Worm (Caenorhabditis elegans) whole organism, mixed stage, embryonic: Measurements from ENCODE around the gene F32F2.4.

Experiments
- M03D4.4 ChIP-seq: sonication (generic microtip); optimal IDR thresholded peaks from 2 replicates; lab custom pipeline; 2017; ENCODE audit warnings: mild to moderate bottlenecking, missing genetic modification characterization, missing compliant biosample characterization
- ceh-83 ChIP-seq: fragments of 200-800 bp; sonication (Bioruptor generic); optimal IDR thresholded peaks from 2 replicates; lab custom pipeline; 2018; ENCODE audit warnings: mild to moderate bottlenecking, missing genetic modification characterization, missing compliant biosample characterization
- ces-1 ChIP-seq: fragments of 150-350 bp; optimal IDR thresholded peaks from 2 replicates; lab custom pipeline; 2014; ENCODE audit warnings: missing biosample characterization, missing genetic modification reagents, missing genetic modification characterization
- drap-1 ChIP-seq: fragments of 200-800 bp; sonication (Bioruptor generic); optimal IDR thresholded peaks from 3 replicates; lab custom pipeline; 2018; ENCODE audit warnings: mild to moderate bottlenecking, missing genetic modification characterization, missing compliant biosample characterization
- elt-1 ChIP-seq: sonication (generic microtip); optimal IDR thresholded peaks from 2 replicates; lab custom pipeline; 2017; ENCODE audit warnings: missing genetic modification characterization, mild to moderate bottlenecking, missing compliant biosample characterization, antibody characterized with exemption, moderate library complexity, borderline replicate concordance; ENCODE audit not compliant: insufficient read depth
- lsy-2 ChIP-seq: fragments of 150-350 bp; optimal IDR thresholded peaks from 2 replicates; lab custom pipeline; 2014; ENCODE audit warnings: missing biosample characterization, missing genetic modification characterization
- mep-1 ChIP-seq: fragments of 150-350 bp; optimal IDR thresholded peaks from 2 replicates; lab custom pipeline; 2017; ENCODE audit warnings: missing biosample characterization, missing genetic modification reagents, missing genetic modification characterization, inconsistent platforms
- nhr-237 ChIP-seq: fragments of 150-350 bp; optimal IDR thresholded peaks from 2 replicates; lab custom pipeline; 2014; ENCODE audit warnings: missing biosample characterization, missing genetic modification characterization
- nhr-76 ChIP-seq: sonication (generic microtip); optimal IDR thresholded peaks from 2 replicates; lab custom pipeline; 2017; ENCODE audit warnings: missing biosample characterization, missing genetic modification characterization
- pha-4 ChIP-seq: fragments of 150-350 bp; optimal IDR thresholded peaks from 2 replicates; lab custom pipeline; 2018; ENCODE audit warnings: missing biosample characterization, missing genetic modification reagents, missing genetic modification characterization
- snpc-4 ChIP-seq: fragments of 150-350 bp; optimal IDR thresholded peaks from 2 replicates; lab custom pipeline; 2014; ENCODE audit warnings: missing biosample characterization, missing genetic modification characterization
- unc-39 ChIP-seq: fragments of 150-350 bp; optimal IDR thresholded peaks from 2 replicates; lab custom pipeline; 2014; ENCODE audit warnings: missing biosample characterization, missing genetic modification characterization
- unc-62 ChIP-seq: fragments of 150-350 bp; optimal IDR thresholded peaks from 2 replicates; lab custom pipeline; 2014; ENCODE audit warnings: missing biosample characterization, missing genetic modification reagents, missing genetic modification characterization

ce11 chrV:13268032-13268431 is 8.0 kb upstream of the F32F2.4 start:
- TF ChIP-seq snpc-4 (tag; lab: Kevin White, UChicago), result no peak
- TF ChIP-seq lsy-2 (tag; lab: Kevin White, UChicago), result no peak
- TF ChIP-seq M03D4.4 (tag; lab: Kevin White, UChicago), result no peak
- no peak for TF ChIP-seq elt-1
- TF ChIP-seq mep-1, result no peak
- no peak for TF ChIP-seq ceh-83 (GFP tag; lab: Kevin White, UChicago)
- TF ChIP-seq nhr-76 (tag; lab: Kevin White, UChicago), result no peak
- no peak for TF ChIP-seq drap-1
- no peak for TF ChIP-seq unc-62 (GFP tag; lab: Kevin White, UChicago)
- TF ChIP-seq unc-39 (tag; lab: Kevin White, UChicago), result no peak
- no peak for TF ChIP-seq ces-1 (GFP tag; lab: Kevin White, UChicago)
- no peak for TF ChIP-seq pha-4 (tag; lab: Kevin White, UChicago)
- TF ChIP-seq nhr-237 (tag; lab: Kevin White, UChicago), result no peak
